Worm (Caenorhabditis elegans) whole organism, early embryonic: ENCODE data around the gene trpp-3.

Source experiments
- ama-1 ChIP-seq: fragments of 150-350 bp; optimal IDR thresholded peaks from 2 replicates; lab custom pipeline; 2014
- ceh-13 ChIP-seq: fragments of 200-800 bp; sonication (Bioruptor generic); optimal IDR thresholded peaks from 2 replicates; lab custom pipeline; 2018; ENCODE audit warnings: mild to moderate bottlenecking, missing genetic modification characterization, missing compliant biosample characterization
- ceh-36 ChIP-seq: sonication (generic microtip); optimal IDR thresholded peaks from 2 replicates; lab custom pipeline; 2016; ENCODE audit warnings: missing genetic modification characterization, inconsistent platforms, missing compliant biosample characterization
- flt-1 ChIP-seq: fragments of 200-800 bp; sonication (Bioruptor generic); IDR thresholded peaks from 2 replicates; pipeline ENCODE4 v1.3.6; 2022; ENCODE audit warnings: missing genetic modification characterization, missing compliant biosample characterization
- hmbx-1 ChIP-seq: sonication (generic microtip); optimal IDR thresholded peaks from 2 replicates; lab custom pipeline; 2016; ENCODE audit warnings: mild to moderate bottlenecking, missing genetic modification characterization, missing compliant biosample characterization
- tbx-11 ChIP-seq: fragments of 200-800 bp; sonication (Bioruptor generic); IDR thresholded peaks from 2 replicates; pipeline ENCODE4 v1.3.6; 2022; ENCODE audit warnings: missing genetic modification characterization, missing compliant biosample characterization
- tra-4 ChIP-seq: sonication (generic microtip); optimal IDR thresholded peaks from 2 replicates; lab custom pipeline; 2017; ENCODE audit warnings: missing genetic modification characterization, missing compliant biosample characterization

ce11 chrIII:9523581-9523980 lies 1.8 kb upstream of the trpp-3 start, which contains the start of gene mrps-23:
- no peak for TF ChIP-seq flt-1 (GFP tag; lab: Robert Waterston, UW)
- no peak for TF ChIP-seq ama-1 (lab: Kevin White, UChicago)
- TF ChIP-seq hmbx-1 (tag; lab: Kevin White, UChicago): no peak
- no peak for TF ChIP-seq tra-4
- TF ChIP-seq ceh-36 (tag; lab: Kevin White, UChicago): no peak
- TF ChIP-seq ceh-13 (GFP tag; lab: Kevin White, UChicago): no peak
- no peak for TF ChIP-seq tbx-11 (GFP tag; lab: Robert Waterston, UW)
